Fruit fly (Drosophila melanogaster): ENCODE results near the gene CG8119.

Gene CG8119

dm6 chrX:15651559-15651958, 10.8 kb upstream of the CG8119 start:
- TF ChIP-seq CG17806 (tag; optimal IDR thresholded peaks at IDR 0.05): no peak
- 0 out of 3 replicates have a peak, but pooled peaks have one; percentile 15 for TF ChIP-seq CG4496 (GFP tag; IDR thresholded peaks at IDR 0.05)

- peak; percentile 65 for TF ChIP-seq D1 (tag; optimal IDR thresholded peaks at IDR 0.05)
- TF ChIP-seq CG17806 (tag; optimal IDR thresholded peaks at IDR 0.05): no peak
These were observed 9.0 kb upstream of the CG8119 start for dm6 chrX:15653364-15653809.

dm6 chrX:15671026-15671563, 8.7 kb downstream of the CG8119 start, which contains the start of gene CG15646:
Gene CG15646, minus strand, starts transcription at chrX:15671029.
- TF ChIP-seq CG4496 (GFP tag; IDR thresholded peaks at IDR 0.05) (peak; percentile 33; the same call in 1 of the 3 replicates), CG9948 (tag; optimal IDR thresholded peaks at IDR 0.05) (peak; percentile 84), CG17806 (tag; optimal IDR thresholded peaks at IDR 0.05) (peak; percentile 83), CG34367 (tag; optimal IDR thresholded peaks at IDR 0.05) (peak; percentile 72), fd96Ca (GFP tag; IDR thresholded peaks at IDR 0.05) (no peak), CG8301 (tag; optimal IDR thresholded peaks at IDR 0.05) (peak; percentile 66), CG10348 (GFP tag; IDR thresholded peaks at IDR 0.05) (no peak), EcR (GFP tag; optimal IDR thresholded peaks at IDR 0.05) (no peak), CG12605 (GFP tag; IDR thresholded peaks at IDR 0.05) (no peak), CG14655 (GFP tag; optimal IDR thresholded peaks at IDR 0.05) (peak; percentile 73), gl (tag; optimal IDR thresholded peaks at IDR 0.05) (peak; percentile 45), CG8159 (tag; optimal IDR thresholded peaks at IDR 0.05) (peak; percentile 87), CG15710 (tag; optimal IDR thresholded peaks at IDR 0.05) (peak; percentile 80), Pif1B (GFP tag; optimal IDR thresholded peaks at IDR 0.05) (peak; percentile 54), CG13204 (GFP tag; optimal IDR thresholded peaks at IDR 0.05) (peak; percentile 23), Pif1A (GFP tag; optimal IDR thresholded peaks at IDR 0.05) (peak; percentile 52), D1 (tag; optimal IDR thresholded peaks at IDR 0.05) (peak; percentile 58), rn (GFP tag; IDR thresholded peaks at IDR 0.05) (no peak), Ets98B (GFP tag; IDR thresholded peaks at IDR 0.05) (no peak), CG32121 (GFP tag; IDR thresholded peaks at IDR 0.05) (no peak), Snoo (tag; optimal IDR thresholded peaks at IDR 0.05) (peak; percentile 77)

- TF ChIP-seq CG14655 (GFP tag; optimal IDR thresholded peaks at IDR 0.05): no peak
- TF ChIP-seq CG34367 (tag; optimal IDR thresholded peaks at IDR 0.05): no peak
- no peak for TF ChIP-seq fd96Ca (GFP tag; IDR thresholded peaks at IDR 0.05)
- TF ChIP-seq CG32121 (GFP tag; IDR thresholded peaks at IDR 0.05): no peak
- TF ChIP-seq CG10348 (GFP tag; IDR thresholded peaks at IDR 0.05): no peak
- TF ChIP-seq Ets98B (GFP tag; IDR thresholded peaks at IDR 0.05): no peak
These were observed 12.0 kb downstream of the CG8119 start for dm6 chrX:15674337-15674736.

- TF ChIP-seq CG9948 (tag; optimal IDR thresholded peaks at IDR 0.05) (no peak), Pif1B (GFP tag; optimal IDR thresholded peaks at IDR 0.05) (peak; percentile 35), CG12605 (GFP tag; IDR thresholded peaks at IDR 0.05) (0 out of 2 replicates have a peak, but pooled peaks have one; percentile 21), CG14655 (GFP tag; optimal IDR thresholded peaks at IDR 0.05) (peak; percentile 18), gl (tag; optimal IDR thresholded peaks at IDR 0.05) (no peak), Ets98B (GFP tag; IDR thresholded peaks at IDR 0.05) (peak; percentile 44), fd96Ca (GFP tag; IDR thresholded peaks at IDR 0.05) (no peak; the same call in 2 of the 3 replicates), Snoo (tag; optimal IDR thresholded peaks at IDR 0.05) (peak; percentile 16), CG15710 (tag; optimal IDR thresholded peaks at IDR 0.05) (no peak), CG8159 (tag; optimal IDR thresholded peaks at IDR 0.05) (no peak), CG17806 (tag; optimal IDR thresholded peaks at IDR 0.05) (peak; percentile 6), EcR (GFP tag; optimal IDR thresholded peaks at IDR 0.05) (peak; percentile 19), CG10348 (GFP tag; IDR thresholded peaks at IDR 0.05) (no peak), CG34367 (tag; optimal IDR thresholded peaks at IDR 0.05) (no peak), CG32121 (GFP tag; IDR thresholded peaks at IDR 0.05) (no peak), CG13204 (GFP tag; optimal IDR thresholded peaks at IDR 0.05) (no peak), CG8301 (tag; optimal IDR thresholded peaks at IDR 0.05) (peak; percentile 6), D1 (tag; optimal IDR thresholded peaks at IDR 0.05) (no peak), CG4496 (GFP tag; IDR thresholded peaks at IDR 0.05) (peak; percentile 56; the same call in 1 of the 3 replicates), Pif1A (GFP tag; optimal IDR thresholded peaks at IDR 0.05) (peak; percentile 32), rn (GFP tag; IDR thresholded peaks at IDR 0.05) (no peak)
These were observed 12.9 kb downstream of the CG8119 start, which contains the start of gene CG12708 for dm6 chrX:15675294-15675693. Gene CG12708, plus strand, starts transcription at chrX:15675476.

- TF ChIP-seq CG14655 (GFP tag; optimal IDR thresholded peaks at IDR 0.05): no peak
- TF ChIP-seq CG8159 (tag; optimal IDR thresholded peaks at IDR 0.05): no peak
- no peak for TF ChIP-seq CG17806 (tag; optimal IDR thresholded peaks at IDR 0.05)
- no peak for TF ChIP-seq D1 (tag; optimal IDR thresholded peaks at IDR 0.05)
- TF ChIP-seq CG34367 (tag; optimal IDR thresholded peaks at IDR 0.05): no peak
- TF ChIP-seq gl (tag; optimal IDR thresholded peaks at IDR 0.05): no peak
- TF ChIP-seq Pif1B (GFP tag; optimal IDR thresholded peaks at IDR 0.05): no peak
- TF ChIP-seq CG8301 (tag; optimal IDR thresholded peaks at IDR 0.05): no peak
- no peak for TF ChIP-seq CG12605 (GFP tag; IDR thresholded peaks at IDR 0.05)
- no peak for TF ChIP-seq rn (GFP tag; IDR thresholded peaks at IDR 0.05)
- TF ChIP-seq CG32121 (GFP tag; IDR thresholded peaks at IDR 0.05): no peak
- TF ChIP-seq Pif1A (GFP tag; optimal IDR thresholded peaks at IDR 0.05): no peak
- no peak for TF ChIP-seq fd96Ca (GFP tag; IDR thresholded peaks at IDR 0.05)
- TF ChIP-seq CG13204 (GFP tag; optimal IDR thresholded peaks at IDR 0.05): no peak
- TF ChIP-seq CG10348 (GFP tag; IDR thresholded peaks at IDR 0.05): no peak
- TF ChIP-seq CG9948 (tag; optimal IDR thresholded peaks at IDR 0.05): no peak
- no peak for TF ChIP-seq CG4496 (GFP tag; IDR thresholded peaks at IDR 0.05)
- no peak for TF ChIP-seq Snoo (tag; optimal IDR thresholded peaks at IDR 0.05)
- TF ChIP-seq EcR (GFP tag; optimal IDR thresholded peaks at IDR 0.05): no peak
These were observed 22.0 kb downstream of the CG8119 start for dm6 chrX:15684419-15684818.

Data from whole organism, pupa.